Fruit fly (Drosophila melanogaster): ENCODE results near the gene CG33061.

The CG33061 gene

dm6 chr3L:16347914-16348313 is 18.3 kb downstream of the CG33061 start, which contains the start of gene mRpS34 (continued):
- TF ChIP-seq CG13287 (GFP tag; IDR thresholded peaks at IDR 0.05; ENCODE audit: partially characterized antibody) (peak; percentile 36), CG11560 (tag; IDR thresholded peaks at IDR 0.05) (no peak), CG6791 (GFP tag; IDR thresholded peaks at IDR 0.05; ENCODE audit: partially characterized antibody) (peak; percentile 23; the same call in 1 of the 3 replicates), stwl (tag; optimal IDR thresholded peaks at IDR 0.05) (peak; percentile 55), CG8478 (optimal IDR thresholded peaks at IDR 0.05) (no peak), CG9437 (GFP tag; optimal IDR thresholded peaks at IDR 0.05) (no peak), sob (GFP tag; IDR thresholded peaks at IDR 0.05) (no peak), bbx (GFP tag; IDR thresholded peaks at IDR 0.05; ENCODE audit: partially characterized antibody) (peak; percentile 19; the same call in 1 of the 2 replicates), Dll (GFP tag; IDR thresholded peaks at IDR 0.05; ENCODE audit: partially characterized antibody) (peak; percentile 53; the same call in 1 of the 4 replicates), trem (tag; optimal IDR thresholded peaks at IDR 0.05) (peak; percentile 63), CG2889 (GFP tag; IDR thresholded peaks at IDR 0.05) (no peak), Doc3 (GFP tag; IDR thresholded peaks at IDR 0.05; ENCODE audit: partially characterized antibody) (no peak), CG6654 (GFP tag; optimal IDR thresholded peaks at IDR 0.05) (no peak), her (GFP tag; optimal IDR thresholded peaks at IDR 0.05) (no peak), tll (GFP tag; optimal IDR thresholded peaks at IDR 0.05) (no peak), CG13624 (GFP tag; optimal IDR thresholded peaks at IDR 0.05) (no peak), mld (GFP tag; IDR thresholded peaks at IDR 0.05; ENCODE audit: partially characterized antibody) (no peak), CG4617 (GFP tag; optimal IDR thresholded peaks at IDR 0.05; ENCODE audit: borderline replicate concordance) (peak; percentile 52), NC2β (GFP tag; optimal IDR thresholded peaks at IDR 0.05) (no peak), CG10979 (tag; optimal IDR thresholded peaks at IDR 0.05) (no peak), Pdp1 (GFP tag; optimal IDR thresholded peaks at IDR 0.05) (peak in 1 of 2 experiments; percentile 85), NC2α (GFP tag; optimal IDR thresholded peaks at IDR 0.05) (no peak), dysf (GFP tag; IDR thresholded peaks at IDR 0.05) (no peak), CG9817 (tag; optimal IDR thresholded peaks at IDR 0.05) (no peak), vfl (GFP tag; optimal IDR thresholded peaks at IDR 0.05) (no peak), exex (tag; optimal IDR thresholded peaks at IDR 0.05) (no peak), CG7357 (GFP tag; IDR thresholded peaks at IDR 0.05) (no peak), CG32767 (GFP tag; IDR thresholded peaks at IDR 0.05) (no peak), CG17612 (GFP tag; IDR thresholded peaks at IDR 0.05) (no peak), crol (GFP tag; IDR thresholded peaks at IDR 0.05) (no peak), CG30431 (GFP tag; optimal IDR thresholded peaks at IDR 0.05) (no peak), CTCF (GFP tag; optimal IDR thresholded peaks at IDR 0.05) (no peak), BEAF-32 (GFP tag; optimal IDR thresholded peaks at IDR 0.05) (no peak), Fer3 (tag; optimal IDR thresholded peaks at IDR 0.05) (no peak), pzg (GFP tag; optimal IDR thresholded peaks at IDR 0.05) (peak; percentile 46), HHEX (GFP tag; optimal IDR thresholded peaks at IDR 0.05) (no peak), chinmo (GFP tag; IDR thresholded peaks at IDR 0.05; ENCODE audit: partially characterized antibody) (0 out of 4 replicates have a peak, but pooled peaks have one; percentile 27), jing (GFP tag; optimal IDR thresholded peaks at IDR 0.05) (no peak), Sin3A (optimal IDR thresholded peaks at IDR 0.05) (no peak), D (optimal IDR thresholded peaks at IDR 0.05) (no peak), D (GFP tag; optimal IDR thresholded peaks at IDR 0.05) (no peak), CG9215 (GFP tag; IDR thresholded peaks at IDR 0.05) (peak; percentile 90), Neu2 (GFP tag; optimal IDR thresholded peaks at IDR 0.05; ENCODE audit: borderline replicate concordance) (no peak), CG6765 (GFP tag; optimal IDR thresholded peaks at IDR 0.05) (no peak), MESR4 (GFP tag; optimal IDR thresholded peaks at IDR 0.05) (peak; percentile 81), Drgx (GFP tag; IDR thresholded peaks at IDR 0.05) (no peak)
